Worm (Caenorhabditis elegans): ENCODE data around the gene tmem-131.

- TF ChIP-seq med-1 (GFP tag; optimal IDR thresholded peaks at IDR 0.05; ENCODE audit: insufficient read depth) = no peak
- no peak for TF ChIP-seq ref-1 (GFP tag; conservative IDR thresholded peaks at IDR 0.05)
- TF ChIP-seq ztf-29 (GFP tag; IDR thresholded peaks at IDR 0.05) = no peak
- TF ChIP-seq klf-2 (GFP tag; conservative IDR thresholded peaks at IDR 0.05) = no peak
- peak; percentile 21 for TF ChIP-seq cog-1 (tag; optimal IDR thresholded peaks at IDR 0.05)
- TF ChIP-seq ztf-23 (GFP tag; IDR thresholded peaks at IDR 0.05) = peak; percentile 71
- TF ChIP-seq tab-1 (GFP tag; IDR thresholded peaks at IDR 0.05) = no peak
- TF ChIP-seq T22C8.4 (GFP tag; IDR thresholded peaks at IDR 0.05) = no peak
- TF ChIP-seq flt-1 (GFP tag; IDR thresholded peaks at IDR 0.05) = no peak
These were observed 49.2 kb upstream of the tmem-131 start, which contains the start of gene txbp-3 for ce11 chrIII:5047175-5047574.
